Fruit fly (Drosophila melanogaster): ENCODE measurements around the gene CG4743.

Gene CG4743

dm6 chr3R:25646882-25647518 is 33.4 kb downstream of the CG4743 start (continued):
- peak; percentile 64; the same call in 1 of the 2 replicates for TF ChIP-seq dan (GFP tag; IDR thresholded peaks at IDR 0.05)
- TF ChIP-seq vnd (GFP tag; IDR thresholded peaks at IDR 0.05; ENCODE audit: partially characterized antibody), result peak; percentile 86
- TF ChIP-seq br (optimal IDR thresholded peaks at IDR 0.05), result no peak
- TF ChIP-seq CG7786 (GFP tag; optimal IDR thresholded peaks at IDR 0.05), result peak; percentile 97
- TF ChIP-seq repo (GFP tag; optimal IDR thresholded peaks at IDR 0.05), result peak; percentile 90
- TF ChIP-seq Ada2b (GFP tag; IDR thresholded peaks at IDR 0.05), result peak; percentile 86
- TF ChIP-seq B-H2 (GFP tag; optimal IDR thresholded peaks at IDR 0.05), result peak; percentile 90
- peak; percentile 43 for TF ChIP-seq CG15073 (GFP tag; optimal IDR thresholded peaks at IDR 0.05)
- TF ChIP-seq Lhr (GFP tag; optimal IDR thresholded peaks at IDR 0.05), result peak; percentile 93
- peak; percentile 81 for TF ChIP-seq stwl (tag; optimal IDR thresholded peaks at IDR 0.05)
- TF ChIP-seq CG3065 (GFP tag; optimal IDR thresholded peaks at IDR 0.05), result peak; percentile 88
- TF ChIP-seq CG8281 (tag; optimal IDR thresholded peaks at IDR 0.05), result peak; percentile 72
- peak; percentile 87 for TF ChIP-seq HHEX (GFP tag; optimal IDR thresholded peaks at IDR 0.05)
- peak; percentile 56 for TF ChIP-seq CTCF (GFP tag; optimal IDR thresholded peaks at IDR 0.05)
- TF ChIP-seq CG18262 (tag; optimal IDR thresholded peaks at IDR 0.05), result peak; percentile 86
- TF ChIP-seq H2.0 (GFP tag; IDR thresholded peaks at IDR 0.05), result peak; percentile 91
- peak; percentile 87 for TF ChIP-seq ttk (GFP tag; IDR thresholded peaks at IDR 0.05)
- peak; percentile 92 for TF ChIP-seq kni (GFP tag; optimal IDR thresholded peaks at IDR 0.05)
- peak; percentile 98 for TF ChIP-seq HmgD (GFP tag; optimal IDR thresholded peaks at IDR 0.05)
- peak; percentile 96 for TF ChIP-seq tin (GFP tag; optimal IDR thresholded peaks at IDR 0.05)
- TF ChIP-seq CG9817 (tag; optimal IDR thresholded peaks at IDR 0.05), result peak; percentile 95
- peak; percentile 74 for TF ChIP-seq CG12071 (GFP tag; optimal IDR thresholded peaks at IDR 0.05)
- TF ChIP-seq CG7372 (GFP tag; IDR thresholded peaks at IDR 0.05), result peak; percentile 91
- peak; percentile 91 for TF ChIP-seq CrebB (tag; optimal IDR thresholded peaks at IDR 0.05)
- TF ChIP-seq CG3407 (GFP tag; optimal IDR thresholded peaks at IDR 0.05), result peak; percentile 77
- peak; percentile 91 for TF ChIP-seq CG34422 (GFP tag; IDR thresholded peaks at IDR 0.05)
- TF ChIP-seq chm (GFP tag; IDR thresholded peaks at IDR 0.05), result peak; percentile 78
- peak; percentile 74 for TF ChIP-seq Kr (GFP tag; optimal IDR thresholded peaks at IDR 0.05)
- TF ChIP-seq trh (GFP tag; optimal IDR thresholded peaks at IDR 0.05), result peak; percentile 79
- peak; percentile 89 for TF ChIP-seq CG31441 (GFP tag; IDR thresholded peaks at IDR 0.05)
- peak; percentile 91 for TF ChIP-seq vvl (GFP tag; IDR thresholded peaks at IDR 0.05)
- TF ChIP-seq CG31224 (GFP tag; IDR thresholded peaks at IDR 0.05), result peak; percentile 83
- TF ChIP-seq Meics (GFP tag; optimal IDR thresholded peaks at IDR 0.05), result peak; percentile 92
- peak; percentile 95 for TF ChIP-seq phol (tag; optimal IDR thresholded peaks at IDR 0.05)
- TF ChIP-seq CG2129 (GFP tag; IDR thresholded peaks at IDR 0.05; ENCODE audit: partially characterized antibody), result peak; percentile 92
- peak; percentile 79 for TF ChIP-seq Gsc (GFP tag; IDR thresholded peaks at IDR 0.05)
- TF ChIP-seq Oaz (GFP tag; IDR thresholded peaks at IDR 0.05), result peak; percentile 82; the same call in 1 of the 2 replicates
- TF ChIP-seq CG7556 (GFP tag; optimal IDR thresholded peaks at IDR 0.05), result peak; percentile 91
- TF ChIP-seq NK7.1 (GFP tag; optimal IDR thresholded peaks at IDR 0.05), result peak; percentile 93
- peak; percentile 94 for TF ChIP-seq CG4282 (GFP tag; optimal IDR thresholded peaks at IDR 0.05)
- peak; percentile 83 for TF ChIP-seq psq (GFP tag; optimal IDR thresholded peaks at IDR 0.05)
- peak; percentile 92 for TF ChIP-seq slou (GFP tag; optimal IDR thresholded peaks at IDR 0.05)
- peak; percentile 96 for TF ChIP-seq pum (GFP tag; optimal IDR thresholded peaks at IDR 0.05)
- peak; percentile 89 for TF ChIP-seq NC2β (GFP tag; optimal IDR thresholded peaks at IDR 0.05)
- TF ChIP-seq YL-1 (GFP tag; optimal IDR thresholded peaks at IDR 0.05), result peak; percentile 51
- peak; percentile 96 for TF ChIP-seq fu2 (GFP tag; optimal IDR thresholded peaks at IDR 0.05)
- TF ChIP-seq C15 (GFP tag; IDR thresholded peaks at IDR 0.05), result peak; percentile 77; the same call in 2 of the 3 replicates
- peak; percentile 73 for TF ChIP-seq Vsx1 (GFP tag; optimal IDR thresholded peaks at IDR 0.05)
- peak; percentile 89 for TF ChIP-seq dmrt11E (tag; optimal IDR thresholded peaks at IDR 0.05)
- TF ChIP-seq CG11085 (GFP tag; IDR thresholded peaks at IDR 0.05), result peak; percentile 91
- TF ChIP-seq sqz (GFP tag; optimal IDR thresholded peaks at IDR 0.05), result peak; percentile 57

Data from whole organism, embryonic.